Worm (Caenorhabditis elegans) whole organism, L4/young adult: ENCODE data around the gene sup-26.

Experiments
- W03F9.2 ChIP-seq: fragments of 150-350 bp; optimal IDR thresholded peaks from 2 replicates; lab custom pipeline; 2014; ENCODE audit warnings: missing biosample characterization, missing genetic modification characterization
- dao-5 ChIP-seq: sonication (generic microtip); optimal IDR thresholded peaks from 2 replicates; lab custom pipeline; 2016; ENCODE audit warnings: missing genotype, missing genetic modification characterization, moderate library complexity, missing compliant biosample characterization
- him-1 ChIP-seq: sonication (generic microtip); optimal IDR thresholded peaks from 2 replicates; lab custom pipeline; 2016; ENCODE audit warnings: missing genotype, missing genetic modification reagents, missing genetic modification characterization, missing compliant biosample characterization

ce11 chrIII:4314502-4314901, 34.5 kb upstream of the sup-26 start:
- no peak for TF ChIP-seq W03F9.2 (tag; lab: Kevin White, UChicago)
- TF ChIP-seq him-1 (tag; lab: Kevin White, UChicago), result no peak
- TF ChIP-seq dao-5, result no peak
